Fruit fly (Drosophila melanogaster) whole organism, embryonic: ENCODE data around the gene wisp.

ENCODE experiments used
- Asciz ChIP-seq: fragments of 200-800 bp; sonication (Bioruptor generic); optimal IDR thresholded peaks from 2 replicates; lab custom pipeline; 2017; ENCODE audit warnings: missing biosample characterization, mild to moderate bottlenecking, missing genetic modification characterization, missing genetic modification reagents
- Atf3 ChIP-seq: fragments of 200-800 bp; sonication (Bioruptor generic); optimal IDR thresholded peaks from 3 replicates; lab custom pipeline; 2016; ENCODE audit warnings: missing biosample characterization, missing genetic modification characterization
- B-H2 ChIP-seq: fragments of 200-800 bp; sonication (Bioruptor generic); optimal IDR thresholded peaks from 2 replicates; lab custom pipeline; 2018; ENCODE audit warnings: missing biosample characterization, mild to moderate bottlenecking, missing genetic modification characterization
- Blimp-1 ChIP-seq: fragments of 200-800 bp; sonication (Bioruptor generic); optimal IDR thresholded peaks from 3 replicates; lab custom pipeline; 2018; ENCODE audit warnings: missing biosample characterization, missing genetic modification characterization, mild to moderate bottlenecking, moderate library complexity, missing genetic modification reagents
- CG10543 ChIP-seq: fragments of 200-800 bp; sonication (Bioruptor generic); optimal IDR thresholded peaks from 3 replicates; lab custom pipeline; 2017; ENCODE audit warnings: missing biosample characterization, mild to moderate bottlenecking, missing genetic modification characterization, moderate library complexity
- CG12219 ChIP-seq: fragments of 200-800 bp; sonication (Bioruptor generic); optimal IDR thresholded peaks from 3 replicates; lab custom pipeline; 2018; ENCODE audit warnings: missing biosample characterization, mild to moderate bottlenecking, missing genetic modification characterization
- CG13775 ChIP-seq: fragments of 200-800 bp; sonication (Bioruptor generic); optimal IDR thresholded peaks from 3 replicates; lab custom pipeline; 2017; ENCODE audit warnings: missing biosample characterization, mild to moderate bottlenecking, missing genetic modification characterization
- CG14710 ChIP-seq: fragments of 200-800 bp; sonication (Bioruptor generic); optimal IDR thresholded peaks from 3 replicates; lab custom pipeline; 2019; ENCODE audit warnings: missing biosample characterization, mild to moderate bottlenecking, missing genetic modification characterization, moderate library complexity
- CG14965 ChIP-seq: fragments of 200-800 bp; sonication (Bioruptor generic); optimal IDR thresholded peaks from 2 replicates; lab custom pipeline; 2016; ENCODE audit warnings: missing biosample characterization, missing genetic modification characterization, borderline replicate concordance
- CG31365 ChIP-seq: fragments of 200-800 bp; sonication (Bioruptor generic); optimal IDR thresholded peaks from 2 replicates; lab custom pipeline; 2018; ENCODE audit warnings: missing biosample characterization, mild to moderate bottlenecking, missing genetic modification characterization
- CG31388 ChIP-seq: fragments of 200-800 bp; sonication (Bioruptor generic); optimal IDR thresholded peaks from 2 replicates; lab custom pipeline; 2016; ENCODE audit warnings: missing biosample characterization, missing genetic modification characterization
- CG34376 ChIP-seq: fragments of 200-800 bp; sonication (Bioruptor generic); optimal IDR thresholded peaks from 2 replicates; lab custom pipeline; 2018; ENCODE audit warnings: missing biosample characterization, mild to moderate bottlenecking, missing genetic modification characterization
- CG3995 ChIP-seq: fragments of 200-800 bp; sonication (Bioruptor generic); optimal IDR thresholded peaks from 3 replicates; lab custom pipeline; 2016; ENCODE audit warnings: missing biosample characterization, missing genetic modification characterization
- CG4282 ChIP-seq: fragments of 200-800 bp; sonication (Bioruptor generic); optimal IDR thresholded peaks from 2 replicates; lab custom pipeline; 2016; ENCODE audit warnings: missing biosample characterization, missing genetic modification characterization
- CG6272 ChIP-seq: fragments of 200-800 bp; sonication (Bioruptor generic); IDR thresholded peaks from 2 replicates; pipeline ENCODE4 v1.3.6; 2022; ENCODE audit warnings: missing biosample characterization, missing genetic modification characterization
- CG6854 ChIP-seq: fragments of 200-800 bp; sonication (Bioruptor generic); optimal IDR thresholded peaks from 3 replicates; lab custom pipeline; 2017; ENCODE audit warnings: missing biosample characterization, mild to moderate bottlenecking, missing genetic modification characterization
- CG7357 ChIP-seq: fragments of 200-800 bp; sonication (Bioruptor generic); IDR thresholded peaks from 3 replicates; pipeline ENCODE4 v1.3.6; 2022; ENCODE audit warnings: missing biosample characterization, missing genetic modification characterization
- CG7745 ChIP-seq: fragments of 200-800 bp; sonication (Bioruptor generic); optimal IDR thresholded peaks from 2 replicates; lab custom pipeline; 2018; ENCODE audit warnings: missing biosample characterization, mild to moderate bottlenecking, missing genetic modification characterization, moderate library complexity
- CG8924 ChIP-seq: fragments of 200-800 bp; optimal IDR thresholded peaks from 3 replicates; lab custom pipeline; 2019; ENCODE audit warnings: missing biosample characterization, mild to moderate bottlenecking, missing genetic modification characterization, moderate library complexity
- E2f1 ChIP-seq: fragments of 200-800 bp; sonication (Bioruptor generic); IDR thresholded peaks from 2 replicates; pipeline ENCODE4 v1.3.6; 2022; ENCODE audit warnings: missing biosample characterization, missing genetic modification characterization
- HLH4C ChIP-seq: fragments of 200-800 bp; sonication (Bioruptor generic); IDR thresholded peaks from 3 replicates; pipeline ENCODE4 v1.3.6; 2022; ENCODE audit warnings: missing biosample characterization, missing genetic modification characterization; ENCODE audit not compliant: partially characterized antibody
- Hey ChIP-seq: fragments of 200-800 bp; sonication (Bioruptor generic); optimal IDR thresholded peaks from 3 replicates; lab custom pipeline; 2018; ENCODE audit warnings: missing biosample characterization, mild to moderate bottlenecking, missing genetic modification characterization
- MESR4 ChIP-seq: fragments of 200-800 bp; sonication (Bioruptor generic); optimal IDR thresholded peaks from 2 replicates; lab custom pipeline; 2018; ENCODE audit warnings: missing biosample characterization, mild to moderate bottlenecking, missing genetic modification characterization, moderate library complexity
- Mes4 ChIP-seq: fragments of 200-800 bp; sonication (Bioruptor generic); optimal IDR thresholded peaks from 2 replicates; lab custom pipeline; 2016; ENCODE audit warnings: missing biosample characterization, missing genetic modification characterization
- NFAT ChIP-seq: fragments of 200-800 bp; sonication (Bioruptor generic); IDR thresholded peaks from 2 replicates; pipeline ENCODE4 v1.3.6; 2022; ENCODE audit warnings: missing biosample characterization, missing genetic modification characterization
- NK7.1 ChIP-seq: fragments of 200-800 bp; sonication (Bioruptor generic); optimal IDR thresholded peaks from 3 replicates; lab custom pipeline; 2016; ENCODE audit warnings: missing biosample characterization, missing genetic modification characterization
- Sry-δ ChIP-seq: fragments of 200-800 bp; sonication (Bioruptor generic); optimal IDR thresholded peaks from 2 replicates; lab custom pipeline; 2016; ENCODE audit warnings: missing biosample characterization, missing genetic modification characterization
- Ssrp ChIP-seq: fragments of 200-800 bp; sonication (Bioruptor generic); optimal IDR thresholded peaks from 2 replicates; lab custom pipeline; 2018; ENCODE audit warnings: missing biosample characterization, mild to moderate bottlenecking, missing genetic modification characterization, moderate library complexity
- Taf1 ChIP-seq: fragments of 200-800 bp; sonication (Bioruptor generic); IDR thresholded peaks from 2 replicates; pipeline ENCODE4 v1.3.6; 2022; ENCODE audit warnings: missing biosample characterization, missing genetic modification characterization
- Xrp1 ChIP-seq: fragments of 200-800 bp; sonication (Bioruptor generic); IDR thresholded peaks from 2 replicates; pipeline ENCODE4 v1.3.6; 2022; ENCODE audit warnings: missing biosample characterization, missing genetic modification characterization
- ab ChIP-seq: fragments of 200-800 bp; sonication (Bioruptor generic); optimal IDR thresholded peaks from 2 replicates; lab custom pipeline; 2016; ENCODE audit warnings: missing biosample characterization, missing genetic modification characterization
- ac ChIP-seq: fragments of 200-800 bp; sonication (Bioruptor generic); optimal IDR thresholded peaks from 3 replicates; lab custom pipeline; 2017; ENCODE audit warnings: missing biosample characterization, mild to moderate bottlenecking, missing genetic modification characterization
- ara ChIP-seq: fragments of 200-800 bp; sonication (Bioruptor generic); IDR thresholded peaks from 2 replicates; pipeline ENCODE4 v1.3.6; 2022; ENCODE audit warnings: missing biosample characterization, missing genetic modification characterization
- ato ChIP-seq: fragments of 200-800 bp; sonication (Bioruptor generic); IDR thresholded peaks from 2 replicates; pipeline ENCODE4 v1.3.6; 2022; ENCODE audit warnings: missing biosample characterization, missing genetic modification characterization; ENCODE audit not compliant: partially characterized antibody
- bbx ChIP-seq: fragments of 200-800 bp; sonication (Bioruptor generic); IDR thresholded peaks from 2 replicates; pipeline ENCODE4 v1.3.6; 2022; ENCODE audit warnings: missing biosample characterization, missing genetic modification characterization; ENCODE audit not compliant: partially characterized antibody
- chn ChIP-seq: fragments of 200-800 bp; sonication (Bioruptor generic); optimal IDR thresholded peaks from 2 replicates; lab custom pipeline; 2016; ENCODE audit warnings: missing biosample characterization, missing genetic modification characterization
- ems ChIP-seq: fragments of 200-800 bp; sonication (Bioruptor generic); optimal IDR thresholded peaks from 3 replicates; lab custom pipeline; 2016; ENCODE audit warnings: missing biosample characterization, missing genetic modification characterization
- eyg ChIP-seq: fragments of 200-800 bp; sonication (Bioruptor generic); optimal IDR thresholded peaks from 3 replicates; lab custom pipeline; 2016; ENCODE audit warnings: missing biosample characterization, missing genetic modification characterization
- gem ChIP-seq: fragments of 200-800 bp; sonication (Bioruptor generic); optimal IDR thresholded peaks from 2 replicates; lab custom pipeline; 2019; ENCODE audit warnings: missing biosample characterization, mild to moderate bottlenecking, missing genetic modification characterization, moderate library complexity
- ken ChIP-seq: fragments of 200-800 bp; sonication (Bioruptor generic); IDR thresholded peaks from 3 replicates; pipeline ENCODE4 v1.3.6; 2022; ENCODE audit warnings: missing biosample characterization, missing genetic modification characterization
- mam ChIP-seq: fragments of 200-800 bp; sonication (Bioruptor generic); optimal IDR thresholded peaks from 3 replicates; lab custom pipeline; 2016; ENCODE audit warnings: missing biosample characterization, missing genetic modification characterization
- nerfin-2 ChIP-seq: fragments of 200-800 bp; sonication (Bioruptor generic); IDR thresholded peaks from 2 replicates; pipeline ENCODE4 v1.3.6; 2022; ENCODE audit warnings: missing biosample characterization, missing genetic modification characterization; ENCODE audit not compliant: partially characterized antibody
- org-1 ChIP-seq: fragments of 200-800 bp; sonication (Bioruptor generic); optimal IDR thresholded peaks from 2 replicates; lab custom pipeline; 2017; ENCODE audit warnings: missing biosample characterization, missing genetic modification characterization
- pan ChIP-seq, 4 experiments: fragments of >200 bp in 3 of 4; fragments of 200-800 bp in 1 of 4; sonication (Bioruptor generic) in 1 of 4; optimal IDR thresholded peaks in 3 of 4; IDR thresholded peaks in 1 of 4; 2 replicates each; pipeline versions ENCODE4 v1.3.6 to Lab custom; 2017 to 2022; ENCODE audit warnings: missing biosample characterization in 2 of 4, missing genetic modification characterization in 2 of 4, mixed read lengths in 1 of 4
- phol ChIP-seq: fragments of 200-800 bp; sonication (Bioruptor generic); optimal IDR thresholded peaks from 3 replicates; lab custom pipeline; 2018; ENCODE audit warnings: missing biosample characterization, mild to moderate bottlenecking, missing genetic modification characterization, moderate library complexity
- pita ChIP-seq: fragments of 200-800 bp; sonication (Bioruptor generic); optimal IDR thresholded peaks from 2 replicates; lab custom pipeline; 2017; ENCODE audit warnings: missing biosample characterization, mild to moderate bottlenecking, missing genetic modification characterization
- slou ChIP-seq: fragments of 200-800 bp; sonication (Bioruptor generic); optimal IDR thresholded peaks from 3 replicates; lab custom pipeline; 2016; ENCODE audit warnings: missing biosample characterization, missing genetic modification characterization
- sr ChIP-seq: fragments of 200-800 bp; sonication (Bioruptor generic); IDR thresholded peaks from 3 replicates; pipeline ENCODE4 v1.3.6; 2022; ENCODE audit warnings: missing biosample characterization, missing genetic modification characterization
- tgo ChIP-seq: fragments of 200-800 bp; sonication (Bioruptor generic); IDR thresholded peaks from 3 replicates; pipeline ENCODE4 v1.3.6; 2022; ENCODE audit warnings: missing biosample characterization, missing genetic modification characterization
- tio ChIP-seq: fragments of 200-800 bp; sonication (Bioruptor generic); optimal IDR thresholded peaks from 2 replicates; lab custom pipeline; 2017; ENCODE audit warnings: missing biosample characterization, missing genetic modification characterization, inconsistent platforms
- zf30C ChIP-seq: fragments of 200-800 bp; sonication (Bioruptor generic); optimal IDR thresholded peaks from 3 replicates; lab custom pipeline; 2018; ENCODE audit warnings: missing biosample characterization, mild to moderate bottlenecking, missing genetic modification characterization

Gene wisp

dm6 chrX:11888142-11888541 is 5.6 kb upstream of the wisp start, which contains the start of gene CG1840 (continued):
- TF ChIP-seq CG7357 (GFP tag; lab: Robert Waterston, UW): no peak
- no peak for TF ChIP-seq Blimp-1
- no peak for TF ChIP-seq Mes4 (GFP tag; lab: Kevin White, UChicago)
- no peak for TF ChIP-seq org-1 (GFP tag; lab: Kevin White, UChicago)
- TF ChIP-seq CG10543 (GFP tag; lab: Kevin White, UChicago): no peak
- peak; percentile 33; the same call in 1 of the 2 replicates for TF ChIP-seq nerfin-2 (GFP tag; lab: Robert Waterston, UW)
- TF ChIP-seq CG7745 (tag; lab: Kevin White, UChicago): no peak
- TF ChIP-seq E2f1 (GFP tag; lab: Robert Waterston, UW): no peak
- TF ChIP-seq Xrp1 (GFP tag; lab: Robert Waterston, UW): no peak
- TF ChIP-seq bbx (GFP tag; lab: Robert Waterston, UW): peak; percentile 74
- TF ChIP-seq CG6272 (GFP tag; lab: Robert Waterston, UW): no peak
- no peak for TF ChIP-seq mam (GFP tag; lab: Kevin White, UChicago)
- no peak for TF ChIP-seq CG12219 (GFP tag; lab: Kevin White, UChicago)
- no peak for TF ChIP-seq ems
- TF ChIP-seq Hey (tag; lab: Kevin White, UChicago): no peak
- no peak for TF ChIP-seq pita
- no peak for TF ChIP-seq ara
- no peak for TF ChIP-seq tio
- TF ChIP-seq NFAT (GFP tag; lab: Robert Waterston, UW): no peak
- no peak for TF ChIP-seq pan (optimal IDR thresholded peaks at IDR 0.05; lab: Kevin White, UChicago)
- no peak for TF ChIP-seq pan (GFP tag; optimal IDR thresholded peaks at IDR 0.05 in 1 of 2, IDR thresholded peaks at IDR 0.05 in 1 of 2)
- no peak for TF ChIP-seq ab
- TF ChIP-seq slou: no peak
- no peak for TF ChIP-seq CG8924 (tag; lab: Kevin White, UChicago)
- no peak for TF ChIP-seq Atf3 (GFP tag; lab: Kevin White, UChicago)
- TF ChIP-seq CG31365 (tag; lab: Kevin White, UChicago): no peak
- TF ChIP-seq Asciz: no peak
- no peak for TF ChIP-seq CG6854 (GFP tag; lab: Kevin White, UChicago)
- peak; percentile 87 for TF ChIP-seq Sry-δ (GFP tag; lab: Kevin White, UChicago)
- peak; percentile 67 for TF ChIP-seq MESR4 (GFP tag; lab: Kevin White, UChicago)
- no peak for TF ChIP-seq NK7.1 (GFP tag; lab: Kevin White, UChicago)
- no peak for TF ChIP-seq B-H2 (GFP tag; lab: Kevin White, UChicago)
- no peak for TF ChIP-seq CG13775 (GFP tag; lab: Kevin White, UChicago)
- TF ChIP-seq ato (GFP tag; lab: Robert Waterston, UW): peak; percentile 70; the same call in 1 of the 2 replicates
- TF ChIP-seq CG14710 (tag; lab: Kevin White, UChicago): peak; percentile 26
- TF ChIP-seq eyg: no peak
- TF ChIP-seq chn: no peak
- TF ChIP-seq ken (GFP tag; lab: Robert Waterston, UW): no peak
- no peak for TF ChIP-seq CG3995 (GFP tag; lab: Kevin White, UChicago)
- TF ChIP-seq zf30C (GFP tag; lab: Kevin White, UChicago): no peak
- no peak for TF ChIP-seq ac (GFP tag; lab: Kevin White, UChicago)
- TF ChIP-seq phol (tag; lab: Kevin White, UChicago): no peak
- TF ChIP-seq CG4282: no peak
- no peak for TF ChIP-seq sr (GFP tag; lab: Robert Waterston, UW)
- peak; percentile 51; the same call in 2 of the 3 replicates for TF ChIP-seq HLH4C (GFP tag; lab: Robert Waterston, UW)
- TF ChIP-seq Taf1: no peak
- TF ChIP-seq CG14965 (GFP tag; lab: Kevin White, UChicago): no peak
- no peak for TF ChIP-seq gem
- TF ChIP-seq CG34376 (GFP tag; lab: Kevin White, UChicago): peak; percentile 8
- no peak for TF ChIP-seq CG31388
- TF ChIP-seq tgo (GFP tag; lab: Robert Waterston, UW): no peak
- no peak for TF ChIP-seq Ssrp (tag; lab: Kevin White, UChicago)
